Worm (Caenorhabditis elegans): ENCODE measurements around the gene cux-7.
A peak's percentile ranks its signal among the peaks of the same experiment; 100 is the strongest.

cux-7 gene

DNA sequence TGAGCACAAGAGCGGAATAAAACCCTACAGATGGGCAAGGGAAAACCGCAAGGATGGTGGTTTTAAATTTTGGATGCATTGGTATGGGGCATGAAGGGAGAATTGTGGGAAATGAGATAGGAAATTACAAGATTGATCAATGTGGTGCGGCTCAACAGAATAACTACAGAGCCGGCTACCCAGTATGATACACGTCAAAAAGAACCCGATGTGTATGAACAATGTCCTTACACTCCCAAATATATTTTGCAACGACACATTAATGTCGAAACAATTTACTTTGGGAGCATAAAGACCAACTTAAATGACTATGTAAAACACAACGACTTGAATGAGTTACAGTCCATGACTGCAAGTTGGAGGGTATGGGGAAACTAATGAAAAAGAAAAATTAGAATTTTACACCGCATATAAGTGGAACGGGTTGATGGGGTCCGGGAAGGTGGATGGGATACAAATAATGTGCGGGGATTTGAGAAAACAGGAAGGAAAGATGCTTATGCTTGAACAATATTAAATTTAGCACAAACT is 25.0 kb downstream of the cux-7 start:
- TF ChIP-seq tlp-1 (tag; optimal IDR thresholded peaks at IDR 0.05) (no peak), ztf-4 (tag; optimal IDR thresholded peaks at IDR 0.05) (no peak), nhr-28 (tag; optimal IDR thresholded peaks at IDR 0.05) (no peak), nhr-11 (tag; optimal IDR thresholded peaks at IDR 0.05) (no peak), nhr-84 (tag; optimal IDR thresholded peaks at IDR 0.05) (no peak), unc-86 (tag; optimal IDR thresholded peaks at IDR 0.05) (no peak), nhr-76 (tag; optimal IDR thresholded peaks at IDR 0.05) (no peak), fos-1 (tag; optimal IDR thresholded peaks at IDR 0.05) (no peak), swsn-7 (tag; optimal IDR thresholded peaks at IDR 0.05) (no peak), mep-1 (tag; optimal IDR thresholded peaks at IDR 0.05) (no peak), F16B12.6 (tag; optimal IDR thresholded peaks at IDR 0.05) (no peak), isw-1 (GFP tag; IDR thresholded peaks at IDR 0.05) (no peak), elt-3 (tag; optimal IDR thresholded peaks at IDR 0.05) (no peak)

DNA sequence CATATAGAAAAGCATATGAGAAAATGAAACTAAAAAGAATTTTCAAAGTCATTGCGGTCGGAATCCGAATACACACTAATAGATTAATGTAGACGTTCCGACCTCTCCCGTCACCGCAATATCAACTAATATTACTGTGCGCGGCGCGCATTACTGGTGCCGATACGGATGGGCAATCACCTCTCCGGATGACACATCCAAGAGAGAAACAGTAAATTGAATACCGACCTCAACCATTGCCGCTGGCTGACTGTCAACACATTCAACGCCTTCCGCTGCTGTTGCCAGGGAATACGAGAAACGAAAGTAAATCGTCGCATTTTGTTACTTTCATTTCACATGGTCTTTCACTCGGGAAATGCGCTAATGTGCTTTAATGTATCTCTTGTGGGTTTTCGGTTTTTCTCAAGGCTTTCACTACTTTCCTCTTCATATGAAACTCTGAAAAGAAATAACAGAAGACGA is 25.8 kb downstream of the cux-7 start:
- no peak for TF ChIP-seq ceh-82 (tag; optimal IDR thresholded peaks at IDR 0.05)
- peak; percentile 57 for TF ChIP-seq aly-2 (tag; optimal IDR thresholded peaks at IDR 0.05)
- no peak for TF ChIP-seq nhr-20 (tag; optimal IDR thresholded peaks at IDR 0.05)
- peak; percentile 96 for TF ChIP-seq blmp-1 (tag; optimal IDR thresholded peaks at IDR 0.05)
- no peak for TF ChIP-seq lir-3 (tag; optimal IDR thresholded peaks at IDR 0.05; ENCODE audit: poor library complexity)

DNA sequence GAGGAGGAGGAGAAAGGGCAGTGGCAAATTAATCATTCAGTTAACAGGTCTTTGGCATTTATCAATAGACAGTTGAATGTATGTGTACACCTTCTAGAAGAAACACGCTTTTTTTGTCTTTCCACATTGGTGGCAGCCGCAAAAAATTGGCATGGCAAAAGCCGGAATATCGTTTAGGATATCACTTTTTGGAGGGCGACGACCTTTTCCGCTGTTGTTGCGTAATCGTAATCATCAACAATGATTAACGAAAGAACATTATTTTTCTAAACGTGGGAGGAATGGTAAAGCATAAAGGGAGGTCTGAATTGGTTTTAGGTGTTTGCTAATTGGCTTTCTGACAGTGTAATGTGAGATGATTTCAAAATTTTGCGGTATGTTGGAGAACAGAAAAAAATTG is 28.7 kb downstream of the cux-7 start:
- TF ChIP-seq fos-1 (tag; optimal IDR thresholded peaks at IDR 0.05) (no peak), pqm-1 (tag; optimal IDR thresholded peaks at IDR 0.05) (no peak), ceh-63 (GFP tag; optimal IDR thresholded peaks at IDR 0.05) (no peak), unc-30 (tag; optimal IDR thresholded peaks at IDR 0.05) (no peak), irx-1 (tag; optimal IDR thresholded peaks at IDR 0.05) (no peak), fkh-8 (tag; optimal IDR thresholded peaks at IDR 0.05) (no peak), ets-5 (GFP tag; IDR thresholded peaks at IDR 0.05) (no peak), alr-1 (tag; optimal IDR thresholded peaks at IDR 0.05; ENCODE audit: borderline replicate concordance) (no peak), dsc-1 (tag; optimal IDR thresholded peaks at IDR 0.05) (no peak)

DNA sequence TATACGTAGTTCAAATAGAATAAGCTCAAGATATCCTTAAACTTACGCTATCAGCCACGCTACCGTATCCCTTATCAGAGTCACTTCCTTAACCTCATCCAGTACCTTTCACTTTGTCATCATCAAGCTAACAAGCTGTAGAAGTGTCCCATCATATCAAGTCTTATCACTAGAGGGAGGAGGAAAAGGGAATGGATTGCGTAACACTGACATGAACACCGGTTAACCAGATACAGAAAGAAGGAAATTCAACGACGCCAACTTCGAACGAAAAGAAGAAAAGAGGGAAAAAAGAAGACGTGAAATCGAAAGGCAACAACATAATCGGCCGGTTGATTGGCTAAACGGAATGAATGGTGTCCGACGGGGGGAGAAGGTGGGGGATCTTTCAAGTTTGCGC is 30.6 kb downstream of the cux-7 start:
- TF ChIP-seq blmp-1 (tag; optimal IDR thresholded peaks at IDR 0.05) (peak; percentile 82), unc-86 (tag; optimal IDR thresholded peaks at IDR 0.05) (no peak)

DNA sequence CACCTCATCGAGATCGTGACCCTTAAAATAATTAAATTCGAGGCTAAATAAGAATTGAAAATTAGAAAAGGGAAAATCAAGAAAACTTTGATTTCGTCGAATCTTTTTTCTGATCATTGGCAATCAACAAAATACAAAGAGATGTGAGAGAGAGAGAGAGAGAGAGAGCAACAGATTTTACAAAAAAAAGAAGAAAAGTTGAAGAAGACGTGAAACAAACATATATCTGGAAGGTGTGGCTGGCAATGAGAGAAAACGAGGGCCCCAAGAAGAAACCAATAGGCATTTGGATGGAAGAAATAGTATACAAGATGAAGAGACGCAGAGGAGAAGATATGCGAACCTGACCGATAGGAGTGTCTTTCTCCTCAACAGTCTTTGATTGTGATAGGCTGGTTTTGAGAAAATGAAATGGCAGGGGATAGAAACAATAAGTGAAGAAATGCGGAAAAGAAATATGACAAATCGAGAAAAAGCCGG is 31.6 kb downstream of the cux-7 start, which contains the start of gene mup-4:
mup-4 (minus strand) TSS at position 51 of the 480 bp plus-strand sequence.
- peak in 4 of 6 experiments; percentile 11 to 65 (median 39) for TF ChIP-seq elt-3 (tag; optimal IDR thresholded peaks at IDR 0.05)
- no peak for TF ChIP-seq aha-1 (tag; optimal IDR thresholded peaks at IDR 0.05)
- no peak for TF ChIP-seq ceh-63 (GFP tag; optimal IDR thresholded peaks at IDR 0.05)
- no peak for TF ChIP-seq nhr-237 (tag; optimal IDR thresholded peaks at IDR 0.05)
- peak; percentile 49 for TF ChIP-seq snu-23 (GFP tag; optimal IDR thresholded peaks at IDR 0.05)
- peak; percentile 72 for TF ChIP-seq lin-14 (GFP tag; optimal IDR thresholded peaks at IDR 0.05)
- TF ChIP-seq pqm-1 (tag; optimal IDR thresholded peaks at IDR 0.05) = no peak
- peak; percentile 4 to 21 for TF ChIP-seq lsy-2 (tag; optimal IDR thresholded peaks at IDR 0.05)
- no peak for TF ChIP-seq isw-1 (GFP tag; IDR thresholded peaks at IDR 0.05)
- TF ChIP-seq grh-1 (GFP tag; IDR thresholded peaks at IDR 0.05) = 0 out of 2 replicates have a peak, but pooled peaks have one; percentile 11
- peak in 1 of 3 experiments; percentile 15 for TF ChIP-seq dpl-1 (GFP tag; optimal IDR thresholded peaks at IDR 0.05)
- TF ChIP-seq nhr-71 (tag; optimal IDR thresholded peaks at IDR 0.05) = peak; percentile 43
- TF ChIP-seq nhr-90 (tag; optimal IDR thresholded peaks at IDR 0.05; ENCODE audit: poor library complexity) = peak; percentile 39
- no peak for TF ChIP-seq mdl-1 (tag; optimal IDR thresholded peaks at IDR 0.05)
- no peak for TF ChIP-seq hlh-17 (GFP tag; optimal IDR thresholded peaks at IDR 0.05; ENCODE audit: borderline replicate concordance)
- no peak for TF ChIP-seq elt-2 (tag; optimal IDR thresholded peaks at IDR 0.05)
- TF ChIP-seq pax-3 (tag; optimal IDR thresholded peaks at IDR 0.05) = no peak
- peak; percentile 85 for TF ChIP-seq nhr-85 (tag)
- no peak for TF ChIP-seq ztf-4 (tag; optimal IDR thresholded peaks at IDR 0.05)
- peak; percentile 43 for TF ChIP-seq nhr-20 (tag; optimal IDR thresholded peaks at IDR 0.05)
- no peak for TF ChIP-seq nhr-12 (tag; optimal IDR thresholded peaks at IDR 0.05)
- no peak for TF ChIP-seq egl-27 (tag; optimal IDR thresholded peaks at IDR 0.05)
- TF ChIP-seq tbx-2 (tag; optimal IDR thresholded peaks at IDR 0.05) = peak; percentile 17
- TF ChIP-seq mef-2 (tag; optimal IDR thresholded peaks at IDR 0.05) = no peak
- peak; percentile 91 for TF ChIP-seq pag-3 (tag; optimal IDR thresholded peaks at IDR 0.05; ENCODE audit: borderline replicate concordance, insufficient read depth)
